Worm (Caenorhabditis elegans): ENCODE results near the gene his-60.

his-60 gene

DNA sequence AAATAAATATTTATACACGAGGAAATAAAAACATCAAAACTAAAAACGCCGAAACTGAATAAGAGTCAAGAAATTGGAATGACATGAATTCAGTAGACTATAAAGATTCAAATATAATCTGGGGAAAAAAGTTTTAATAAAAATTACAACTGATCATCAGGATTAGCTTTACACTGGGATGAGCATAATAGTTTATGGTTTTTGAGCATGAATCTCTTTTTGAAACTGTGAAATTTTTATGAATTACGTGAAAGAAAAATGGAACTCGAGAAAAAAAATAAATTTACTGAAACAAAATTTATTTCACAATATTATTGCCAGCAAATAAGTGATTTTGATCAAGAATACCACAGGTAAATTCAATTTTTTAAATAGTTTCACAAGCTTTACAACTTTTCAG lies 40.2 kb downstream of the his-60 start, which contains the start of gene B0496.2:
Gene B0496.2 (plus strand): TSS at position 301 of the 400 bp plus-strand sequence.
- TF ChIP-seq ztf-22 (GFP tag; optimal IDR thresholded peaks at IDR 0.05) = no peak
- TF ChIP-seq C17E4.6 (GFP tag; IDR thresholded peaks at IDR 0.05) = no peak
- TF ChIP-seq rcor-1 (GFP tag; IDR thresholded peaks at IDR 0.05) = no peak
- TF ChIP-seq lsy-27 (tag; optimal IDR thresholded peaks at IDR 0.05; ENCODE audit: borderline replicate concordance, insufficient read depth) = no peak
- TF ChIP-seq sptf-2 (GFP tag; optimal IDR thresholded peaks at IDR 0.05) = no peak
- TF ChIP-seq snpc-4 (GFP tag; optimal IDR thresholded peaks at IDR 0.05) = no peak
- no peak for TF ChIP-seq snpc-4 (tag; optimal IDR thresholded peaks at IDR 0.05)

DNA sequence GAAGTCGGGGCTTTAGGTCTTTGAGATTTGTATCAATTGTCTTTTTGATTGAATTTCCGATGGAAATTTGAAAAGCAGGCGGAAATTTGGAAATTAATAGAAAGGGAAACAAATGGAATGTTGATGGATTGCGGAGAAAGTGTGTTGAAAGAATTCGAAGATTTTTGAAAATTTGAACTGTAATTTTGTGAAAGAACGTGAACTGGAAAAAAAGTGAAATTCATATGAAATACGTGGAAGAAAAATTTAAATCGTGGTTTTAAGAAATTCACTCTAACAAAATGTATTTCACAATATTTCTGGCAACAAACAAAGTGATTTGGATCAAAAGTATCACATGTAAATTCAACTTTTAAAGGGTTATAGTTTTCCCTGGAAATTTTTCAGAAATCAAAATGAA lies 41.8 kb downstream of the his-60 start, which contains the start of gene B0496.1:
Gene B0496.1 (plus strand): TSS at position 301 of the 400 bp plus-strand sequence.
- TF ChIP-seq nfyb-1 (GFP tag; IDR thresholded peaks at IDR 0.05) = no peak
- TF ChIP-seq hmg-20 (GFP tag; IDR thresholded peaks at IDR 0.05) = no peak
- no peak for TF ChIP-seq nfya-1 (tag; optimal IDR thresholded peaks at IDR 0.05; ENCODE audit: borderline replicate concordance, insufficient read depth)
- TF ChIP-seq ztf-6 (GFP tag; IDR thresholded peaks at IDR 0.05) = no peak
- no peak for TF ChIP-seq lsl-1 (GFP tag; optimal IDR thresholded peaks at IDR 0.05)

DNA sequence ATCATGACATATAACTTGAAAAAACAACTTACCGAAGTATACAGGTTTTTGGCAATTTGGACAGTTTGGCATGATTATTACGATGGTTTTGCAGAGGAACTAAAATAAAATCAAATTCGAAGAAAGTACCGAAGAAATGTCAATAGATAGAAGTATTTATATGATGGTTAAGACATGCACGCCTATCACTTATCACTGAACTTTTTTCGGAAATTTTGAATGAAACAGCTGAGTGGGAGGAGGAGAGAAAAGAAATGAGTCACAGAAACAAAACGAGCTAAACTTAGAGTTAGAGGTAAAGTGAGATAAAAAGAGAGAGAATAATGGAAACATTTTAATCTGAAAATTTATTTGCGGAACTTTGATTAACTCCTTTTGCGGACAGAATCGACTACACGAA lies 42.6 kb downstream of the his-60 start, which contains the start of gene valv-1:
Gene valv-1 (minus strand): TSS at position 101 of the 400 bp plus-strand sequence.
- TF ChIP-seq lin-26 (GFP tag; IDR thresholded peaks at IDR 0.05) (no peak), nhr-80 (tag; optimal IDR thresholded peaks at IDR 0.05) (peak; percentile 31)

DNA sequence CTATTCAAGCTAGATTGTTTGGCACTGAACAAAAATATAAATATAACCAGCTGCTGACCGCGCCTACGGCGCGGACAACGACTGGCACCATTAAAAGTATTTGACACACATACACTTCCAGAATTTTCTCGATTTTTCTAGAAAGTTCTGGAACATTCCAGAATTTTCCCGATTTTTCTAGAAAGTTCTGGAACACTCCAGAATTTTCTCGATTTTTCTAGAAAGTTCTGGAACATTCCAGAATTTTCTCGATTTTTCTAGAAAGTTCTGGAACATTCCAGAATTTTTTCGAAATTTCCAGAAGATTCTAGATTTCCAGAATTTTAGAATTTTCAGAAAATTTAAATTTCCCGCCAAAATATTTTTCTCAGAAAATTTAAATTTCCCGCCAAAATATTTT lies 46.8 kb downstream of the his-60 start:
- TF ChIP-seq madf-6 (GFP tag; IDR thresholded peaks at IDR 0.05) = peak; percentile 69; the same call in 1 of the 2 replicates
- peak; percentile 38; the same call in 1 of the 2 replicates for TF ChIP-seq D2030.7 (GFP tag; IDR thresholded peaks at IDR 0.05)
- TF ChIP-seq ceh-100 (GFP tag; IDR thresholded peaks at IDR 0.05) = peak; percentile 61
- 0 out of 2 replicates have a peak, but pooled peaks have one; percentile 62 for TF ChIP-seq ceh-58 (GFP tag; IDR thresholded peaks at IDR 0.05)
- TF ChIP-seq madf-3 (GFP tag; IDR thresholded peaks at IDR 0.05) = peak; percentile 90
- peak; percentile 86; the same call in 1 of the 2 replicates for TF ChIP-seq ceh-40 (GFP tag; IDR thresholded peaks at IDR 0.05)
- peak; percentile 90 for TF ChIP-seq dox-1 (GFP tag; IDR thresholded peaks at IDR 0.05)
- peak; percentile 99 for TF ChIP-seq hsf-1 (GFP tag; IDR thresholded peaks at IDR 0.05)
- peak; percentile 71; the same call in 1 of the 2 replicates for TF ChIP-seq Y53G8AR.9 (GFP tag; conservative IDR thresholded peaks at IDR 0.05)
- TF ChIP-seq F39B2.1 (GFP tag; IDR thresholded peaks at IDR 0.05) = 0 out of 2 replicates have a peak, but pooled peaks have one; percentile 17
- peak; percentile 38; the same call in 1 of the 2 replicates for TF ChIP-seq egrh-3 (GFP tag; IDR thresholded peaks at IDR 0.05)
- TF ChIP-seq B0019.2 (GFP tag; conservative IDR thresholded peaks at IDR 0.05) = peak; percentile 20; the same call in 1 of the 2 replicates
- peak; percentile 93 for TF ChIP-seq pbrm-1 (GFP tag; IDR thresholded peaks at IDR 0.05)
- peak; percentile 71; the same call in 1 of the 2 replicates for TF ChIP-seq egl-18 (GFP tag; IDR thresholded peaks at IDR 0.05)
- peak; percentile 64 for TF ChIP-seq ekl-4 (GFP tag; IDR thresholded peaks at IDR 0.05)
- TF ChIP-seq rcor-1 (GFP tag; IDR thresholded peaks at IDR 0.05) = peak; percentile 58
- TF ChIP-seq Y95B8A.8 (GFP tag; IDR thresholded peaks at IDR 0.05) = 0 out of 2 replicates have a peak, but pooled peaks have one; percentile 58
- 0 out of 2 replicates have a peak, but pooled peaks have one; percentile 30 for TF ChIP-seq lin-26 (GFP tag; IDR thresholded peaks at IDR 0.05)
- 0 out of 2 replicates have a peak, but pooled peaks have one; percentile 38 for TF ChIP-seq Y79H2A.3 (GFP tag; conservative IDR thresholded peaks at IDR 0.05)

DNA sequence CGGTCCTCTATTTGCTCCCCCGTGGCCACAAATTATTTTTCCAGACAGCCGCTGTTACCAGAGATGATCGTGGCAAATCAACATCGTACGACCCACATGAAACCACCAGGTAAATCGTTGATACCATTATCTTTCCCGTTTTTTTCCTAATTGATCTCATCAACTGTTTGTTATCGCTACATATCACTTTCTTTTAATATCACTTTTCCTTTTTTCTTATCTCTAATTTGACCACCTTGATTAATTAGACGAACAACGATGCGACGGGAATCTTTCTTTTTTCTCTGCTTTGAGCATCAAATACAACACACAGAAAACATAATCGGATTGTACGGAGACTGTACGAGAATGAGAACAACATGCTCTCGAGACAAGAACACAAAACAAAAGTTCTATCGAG lies 47.6 kb downstream of the his-60 start:
- TF ChIP-seq somi-1 (GFP tag; optimal IDR thresholded peaks at IDR 0.05) (no peak), snpc-4 (GFP tag; optimal IDR thresholded peaks at IDR 0.05) (no peak), snpc-4 (tag; optimal IDR thresholded peaks at IDR 0.05) (no peak), sptf-2 (GFP tag; optimal IDR thresholded peaks at IDR 0.05) (no peak), chd-7 (tag; optimal IDR thresholded peaks at IDR 0.05) (no peak), B0261.1 (tag; optimal IDR thresholded peaks at IDR 0.05) (no peak), akir-1 (GFP tag; optimal IDR thresholded peaks at IDR 0.05) (no peak), D2030.7 (GFP tag; IDR thresholded peaks at IDR 0.05) (no peak), nfya-1 (tag; optimal IDR thresholded peaks at IDR 0.05; ENCODE audit: borderline replicate concordance, insufficient read depth) (no peak), T07F8.4 (tag; optimal IDR thresholded peaks at IDR 0.05) (no peak), hrde-1 (tag; optimal IDR thresholded peaks at IDR 0.05; ENCODE audit: borderline replicate concordance) (no peak), dpl-1 (GFP tag; optimal IDR thresholded peaks at IDR 0.05) (no peak), pbrm-1 (GFP tag; IDR thresholded peaks at IDR 0.05) (no peak), tlf-1 (GFP tag; optimal IDR thresholded peaks at IDR 0.05) (no peak), snpc-3.4 (tag; optimal IDR thresholded peaks at IDR 0.05) (no peak), zfh-2 (GFP tag; conservative IDR thresholded peaks at IDR 0.05) (no peak)
